Fruit fly (Drosophila melanogaster) Kc167 (cell line): ENCODE data around the gene twe.

Source experiments
- h ChIP-seq: fragments of >200 bp; optimal IDR thresholded peaks from 3 replicates; lab custom pipeline; 2018; ENCODE audit warnings: missing external identifiers
- psq ChIP-seq: fragments of >200 bp; optimal IDR thresholded peaks from 2 replicates; lab custom pipeline; 2017; ENCODE audit warnings: missing external identifiers

Gene twe

dm6 chr2L:16211159-16211558 is 50.5 kb downstream of the twe start, which contains the start of gene CG31819:
TSS of gene CG31819 (plus strand) at chr2L:16211459.
- TF ChIP-seq psq (lab: Kevin White, UChicago): no peak
- no peak for TF ChIP-seq h (lab: Kevin White, UChicago)
